Fruit fly (Drosophila melanogaster) S2 (cell line): ENCODE data around the gene CG17107.

Experiments
- CG8478 ChIP-seq: fragments of >200 bp; optimal IDR thresholded peaks from 2 replicates; lab custom pipeline; 2018
- CTCF ChIP-seq, 2 experiments: fragments of >200 bp; optimal IDR thresholded peaks; 2 replicates each; lab custom pipeline; 2018

- TF ChIP-seq CG8478 (lab: Kevin White, UChicago) (no peak), CTCF (optimal IDR thresholded peaks at IDR 0.05; lab: Kevin White, UChicago) (no peak)
Measured at dm6 chr2L:10685666-10686065, 4.0 kb downstream of the CG17107 start.
